Worm (Caenorhabditis elegans): Measurements from ENCODE around the gene F46B3.9.

DNA sequence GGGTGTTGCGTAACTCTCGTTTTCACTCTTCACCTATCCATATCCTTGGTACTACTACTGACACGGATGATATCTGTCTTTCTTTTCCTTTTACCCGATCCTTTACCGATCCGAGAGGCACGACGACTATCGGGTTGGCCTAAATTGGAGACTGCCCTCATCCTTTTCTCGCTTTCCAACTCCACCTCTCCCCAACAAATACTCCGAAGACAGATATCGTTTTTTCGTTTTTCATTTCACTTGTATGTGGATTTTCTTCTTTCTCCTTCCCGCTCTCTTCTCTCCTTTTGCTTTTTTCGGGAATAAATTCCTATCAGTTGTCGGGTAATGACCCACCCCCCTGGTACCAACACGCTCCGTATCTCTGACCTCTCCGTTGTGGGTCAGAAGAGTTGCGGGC lies 39.0 kb upstream of the F46B3.9 start:
- no peak for TF ChIP-seq snpc-4 (tag; optimal IDR thresholded peaks at IDR 0.05)
- TF ChIP-seq nhr-6 (tag; optimal IDR thresholded peaks at IDR 0.05), result no peak
- no peak for TF ChIP-seq ZK546.5 (tag; optimal IDR thresholded peaks at IDR 0.05)
- no peak for TF ChIP-seq nhr-129 (tag; optimal IDR thresholded peaks at IDR 0.05)
- no peak for TF ChIP-seq unc-39 (tag; optimal IDR thresholded peaks at IDR 0.05)
- TF ChIP-seq ztf-11 (tag; optimal IDR thresholded peaks at IDR 0.05), result no peak
- no peak for TF ChIP-seq fos-1 (tag; optimal IDR thresholded peaks at IDR 0.05)

All from whole organism, L2 larva.